Fruit fly (Drosophila melanogaster) whole organism, embryonic: ENCODE data around the gene CG2931.
A peak's percentile ranks its signal among the peaks of the same experiment; 100 is the strongest.

Experiments
- Awh ChIP-seq: fragments of 200-800 bp; sonication (Bioruptor generic); IDR thresholded peaks from 2 replicates; pipeline ENCODE4, ENCODE4 v1.3.6; 2022; ENCODE audit warnings: missing biosample characterization, missing genetic modification characterization
- CG10147 ChIP-seq: fragments of 200-800 bp; sonication (Bioruptor generic); optimal IDR thresholded peaks from 2 replicates; lab custom pipeline; 2019; ENCODE audit warnings: missing biosample characterization, mild to moderate bottlenecking, missing genetic modification characterization, moderate library complexity
- CG10654 ChIP-seq: fragments of 200-800 bp; sonication (Bioruptor generic); optimal IDR thresholded peaks from 2 replicates; lab custom pipeline; 2016; ENCODE audit warnings: missing biosample characterization, missing genetic modification characterization
- CG11504 ChIP-seq: fragments of 200-800 bp; sonication (Bioruptor generic); optimal IDR thresholded peaks from 3 replicates; lab custom pipeline; 2019; ENCODE audit warnings: missing biosample characterization, mild to moderate bottlenecking, missing genetic modification characterization, moderate library complexity
- CG11723 ChIP-seq: fragments of 200-800 bp; sonication (Bioruptor generic); optimal IDR thresholded peaks from 2 replicates; lab custom pipeline; 2017; ENCODE audit warnings: missing biosample characterization, mild to moderate bottlenecking, missing genetic modification characterization
- CG12744 ChIP-seq: fragments of 200-800 bp; sonication (Bioruptor generic); optimal IDR thresholded peaks from 2 replicates; lab custom pipeline; 2016; ENCODE audit warnings: missing biosample characterization, missing genetic modification characterization
- CG13287 ChIP-seq: fragments of 200-800 bp; sonication (Bioruptor generic); IDR thresholded peaks from 2 replicates; pipeline ENCODE4 v1.3.6; 2022; ENCODE audit warnings: missing biosample characterization, missing genetic modification characterization; ENCODE audit not compliant: partially characterized antibody
- CG14860 ChIP-seq: fragments of 200-800 bp; sonication (Bioruptor generic); IDR thresholded peaks from 3 replicates; pipeline ENCODE4 v1.3.6; 2022; ENCODE audit warnings: missing biosample characterization, missing genetic modification characterization; ENCODE audit not compliant: partially characterized antibody
- CG15269 ChIP-seq: fragments of 200-800 bp; sonication (Bioruptor generic); optimal IDR thresholded peaks from 2 replicates; lab custom pipeline; 2018; ENCODE audit warnings: missing biosample characterization, mild to moderate bottlenecking, missing genetic modification characterization, moderate library complexity
- CG1529 ChIP-seq: fragments of 200-800 bp; sonication (Bioruptor generic); optimal IDR thresholded peaks from 3 replicates; lab custom pipeline; 2018; ENCODE audit warnings: missing biosample characterization, missing genetic modification characterization
- CG15696 ChIP-seq: fragments of 200-800 bp; sonication (Bioruptor generic); optimal IDR thresholded peaks from 2 replicates; lab custom pipeline; 2019; ENCODE audit warnings: missing biosample characterization, mild to moderate bottlenecking, missing genetic modification characterization, moderate library complexity
- CG1602 ChIP-seq: fragments of 200-800 bp; sonication (Bioruptor generic); optimal IDR thresholded peaks from 3 replicates; lab custom pipeline; 2016; ENCODE audit warnings: missing biosample characterization, missing genetic modification characterization
- CG16815 ChIP-seq: fragments of 200-800 bp; sonication (Bioruptor generic); optimal IDR thresholded peaks from 3 replicates; lab custom pipeline; 2017; ENCODE audit warnings: missing biosample characterization, mild to moderate bottlenecking, missing genetic modification characterization
- CG18262 ChIP-seq: fragments of 200-800 bp; optimal IDR thresholded peaks from 3 replicates; lab custom pipeline; 2019; ENCODE audit warnings: missing biosample characterization, mild to moderate bottlenecking, missing genetic modification characterization, moderate library complexity
- CG18599 ChIP-seq: fragments of 200-800 bp; sonication (Bioruptor generic); optimal IDR thresholded peaks from 3 replicates; lab custom pipeline; 2017; ENCODE audit warnings: missing biosample characterization, missing genetic modification characterization, mild to moderate bottlenecking, moderate library complexity, missing genetic modification reagents
- CG31365 ChIP-seq: fragments of 200-800 bp; sonication (Bioruptor generic); optimal IDR thresholded peaks from 2 replicates; lab custom pipeline; 2018; ENCODE audit warnings: missing biosample characterization, mild to moderate bottlenecking, missing genetic modification characterization
- CG32532 ChIP-seq: fragments of 200-800 bp; sonication (Bioruptor generic); IDR thresholded peaks from 2 replicates; pipeline ENCODE4 v1.3.6; 2022; ENCODE audit warnings: missing biosample characterization, missing genetic modification characterization
- CG6175 ChIP-seq: fragments of 200-800 bp; sonication (Bioruptor generic); IDR thresholded peaks from 3 replicates; pipeline ENCODE4 v1.3.6; 2022; ENCODE audit warnings: missing biosample characterization, missing genetic modification characterization
- CoRest ChIP-seq: fragments of 200-800 bp; sonication (Bioruptor generic); optimal IDR thresholded peaks from 3 replicates; lab custom pipeline; 2018; ENCODE audit warnings: missing biosample characterization, mild to moderate bottlenecking, missing genetic modification characterization, moderate library complexity
- ERR ChIP-seq: fragments of 200-800 bp; sonication (Bioruptor generic); optimal IDR thresholded peaks from 2 replicates; lab custom pipeline; 2016; ENCODE audit warnings: missing biosample characterization, missing genetic modification characterization
- Fer3 ChIP-seq: fragments of 200-800 bp; sonication (Bioruptor generic); optimal IDR thresholded peaks from 2 replicates; lab custom pipeline; 2018; ENCODE audit warnings: missing biosample characterization, mild to moderate bottlenecking, missing genetic modification characterization, moderate library complexity
- Gug ChIP-seq: fragments of 200-800 bp; sonication (Bioruptor generic); IDR thresholded peaks from 4 replicates; pipeline ENCODE4 v1.3.6; 2022; ENCODE audit warnings: missing biosample characterization, missing genetic modification characterization
- Kr ChIP-seq: fragments of 200-800 bp; sonication (Bioruptor generic); optimal IDR thresholded peaks from 2 replicates; lab custom pipeline; 2017; ENCODE audit warnings: missing biosample characterization, mild to moderate bottlenecking, missing genetic modification characterization
- Max ChIP-seq: fragments of 200-800 bp; sonication (Bioruptor generic); optimal IDR thresholded peaks from 2 replicates; lab custom pipeline; 2016; ENCODE audit warnings: missing biosample characterization, mild to moderate bottlenecking, missing genetic modification characterization
- NFAT ChIP-seq: fragments of 200-800 bp; sonication (Bioruptor generic); IDR thresholded peaks from 2 replicates; pipeline ENCODE4 v1.3.6; 2022; ENCODE audit warnings: missing biosample characterization, missing genetic modification characterization
- Sox100B ChIP-seq: fragments of 200-800 bp; sonication (Bioruptor generic); optimal IDR thresholded peaks from 3 replicates; lab custom pipeline; 2018; ENCODE audit warnings: missing biosample characterization, mild to moderate bottlenecking, missing genetic modification characterization
- Sox102F ChIP-seq: fragments of 200-800 bp; sonication (Bioruptor generic); optimal IDR thresholded peaks from 2 replicates; lab custom pipeline; 2018; ENCODE audit warnings: missing biosample characterization, mild to moderate bottlenecking, missing genetic modification characterization, moderate library complexity
- TFAM ChIP-seq: fragments of 200-800 bp; sonication (Bioruptor generic); optimal IDR thresholded peaks from 2 replicates; lab custom pipeline; 2017; ENCODE audit warnings: missing biosample characterization, missing genetic modification characterization, inconsistent platforms
- crc ChIP-seq: fragments of 200-800 bp; sonication (Bioruptor generic); optimal IDR thresholded peaks from 2 replicates; lab custom pipeline; 2016; ENCODE audit warnings: missing biosample characterization, missing genetic modification characterization
- dm ChIP-seq: fragments of 200-800 bp; sonication (Bioruptor generic); optimal IDR thresholded peaks from 3 replicates; lab custom pipeline; 2016; ENCODE audit warnings: missing biosample characterization, missing genetic modification characterization
- dmrt11E ChIP-seq: fragments of 200-800 bp; sonication (Bioruptor generic); optimal IDR thresholded peaks from 3 replicates; lab custom pipeline; 2018; ENCODE audit warnings: missing biosample characterization, mild to moderate bottlenecking, missing genetic modification characterization, moderate library complexity
- dpn ChIP-seq, 2 experiments: fragments of 200-800 bp; sonication (Bioruptor generic); optimal IDR thresholded peaks; 3 replicates each; lab custom pipeline; 2016; ENCODE audit warnings: missing biosample characterization in 2 of 2, missing genetic modification characterization in 2 of 2
- ems ChIP-seq: fragments of 200-800 bp; sonication (Bioruptor generic); optimal IDR thresholded peaks from 3 replicates; lab custom pipeline; 2016; ENCODE audit warnings: missing biosample characterization, missing genetic modification characterization
- ewg ChIP-seq: fragments of 200-800 bp; sonication (Bioruptor generic); optimal IDR thresholded peaks from 3 replicates; lab custom pipeline; 2017; ENCODE audit warnings: mild to moderate bottlenecking, missing biosample characterization, missing genetic modification reagents, missing genetic modification characterization
- fd96Cb ChIP-seq: fragments of 200-800 bp; sonication (Bioruptor generic); optimal IDR thresholded peaks from 2 replicates; lab custom pipeline; 2018; ENCODE audit warnings: missing biosample characterization, mild to moderate bottlenecking, missing genetic modification characterization, moderate library complexity
- ftz-f1 ChIP-seq: fragments of 200-800 bp; sonication (Bioruptor generic); optimal IDR thresholded peaks from 2 replicates; lab custom pipeline; 2016; ENCODE audit warnings: missing biosample characterization, missing genetic modification characterization
- hkb ChIP-seq, 2 experiments: fragments of 200-800 bp in 1 of 2; fragments of >200 bp in 1 of 2; sonication (Bioruptor generic) in 1 of 2; IDR thresholded peaks in 1 of 2; optimal IDR thresholded peaks in 1 of 2; 2 replicates each; pipeline versions ENCODE4 v1.3.6 to Lab custom; 2017 to 2022; ENCODE audit warnings: missing biosample characterization in 1 of 2, missing genetic modification characterization in 1 of 2
- knrl ChIP-seq: fragments of 200-800 bp; sonication (Bioruptor generic); IDR thresholded peaks from 3 replicates; pipeline ENCODE4 v1.3.6; 2022; ENCODE audit warnings: missing biosample characterization, missing genetic modification characterization; ENCODE audit not compliant: partially characterized antibody
- pb ChIP-seq: fragments of 200-800 bp; sonication (Bioruptor generic); optimal IDR thresholded peaks from 3 replicates; lab custom pipeline; 2016; ENCODE audit warnings: missing biosample characterization, missing genetic modification characterization
- phol ChIP-seq: fragments of 200-800 bp; sonication (Bioruptor generic); optimal IDR thresholded peaks from 3 replicates; lab custom pipeline; 2018; ENCODE audit warnings: missing biosample characterization, mild to moderate bottlenecking, missing genetic modification characterization, moderate library complexity
- pnt ChIP-seq: fragments of 200-800 bp; sonication (Bioruptor generic); optimal IDR thresholded peaks from 3 replicates; lab custom pipeline; 2016; ENCODE audit warnings: missing biosample characterization, missing genetic modification characterization
- repo ChIP-seq: fragments of 200-800 bp; sonication (Bioruptor generic); optimal IDR thresholded peaks from 2 replicates; lab custom pipeline; 2016; ENCODE audit warnings: missing biosample characterization, missing genetic modification characterization
- rib ChIP-seq: fragments of 200-800 bp; sonication (Bioruptor generic); IDR thresholded peaks from 2 replicates; pipeline ENCODE4 v1.3.6; 2022; ENCODE audit warnings: missing biosample characterization, missing genetic modification characterization
- schlank ChIP-seq: fragments of 200-800 bp; sonication (Bioruptor generic); optimal IDR thresholded peaks from 2 replicates; lab custom pipeline; 2018; ENCODE audit warnings: missing biosample characterization, mild to moderate bottlenecking, missing genetic modification characterization
- sens ChIP-seq: fragments of 200-800 bp; sonication (Bioruptor generic); peaks from one replicate; lab custom pipeline; 2016; ENCODE audit warnings: missing biosample characterization, missing genetic modification characterization
- stc ChIP-seq: fragments of 200-800 bp; sonication (Bioruptor generic); IDR thresholded peaks from 2 replicates; pipeline ENCODE4 v1.3.6; 2022; ENCODE audit warnings: missing biosample characterization, missing genetic modification characterization
- tll ChIP-seq, 2 experiments: fragments of 200-800 bp in 1 of 2; fragments of >200 bp in 1 of 2; sonication (Bioruptor generic) in 1 of 2; optimal IDR thresholded peaks; 2 replicates each; lab custom pipeline; 2017 to 2019; ENCODE audit warnings: missing biosample characterization in 2 of 2, missing genetic modification characterization in 2 of 2, mild to moderate bottlenecking in 1 of 2, moderate library complexity in 1 of 2
- tup ChIP-seq: fragments of 200-800 bp; sonication (Bioruptor generic); optimal IDR thresholded peaks from 2 replicates; lab custom pipeline; 2016; ENCODE audit warnings: missing biosample characterization, mild to moderate bottlenecking, missing genetic modification characterization, moderate library complexity
- zfh2 ChIP-seq: fragments of 200-800 bp; sonication (Bioruptor generic); optimal IDR thresholded peaks from 2 replicates; lab custom pipeline; 2016; ENCODE audit warnings: missing biosample characterization, missing genetic modification characterization

The CG2931 gene

dm6 chr3R:5547464-5547943 is 20.9 kb downstream of the CG2931 start, which contains the start of gene CG2519 (continued):
- TF ChIP-seq TFAM (GFP tag; lab: Kevin White, UChicago), result no peak
- TF ChIP-seq CG1529 (GFP tag; lab: Kevin White, UChicago), result no peak
- TF ChIP-seq Max (GFP tag; lab: Kevin White, UChicago), result peak; percentile 66
- peak; percentile 72 for TF ChIP-seq ems (GFP tag; lab: Kevin White, UChicago)
- TF ChIP-seq ERR (GFP tag; lab: Kevin White, UChicago), result peak; percentile 57
- TF ChIP-seq CG11723 (GFP tag; lab: Kevin White, UChicago), result no peak
- peak; percentile 42 for TF ChIP-seq CG1602 (GFP tag; lab: Kevin White, UChicago)
- peak; percentile 65 for TF ChIP-seq phol
- no peak for TF ChIP-seq CoRest (tag; lab: Kevin White, UChicago)
- TF ChIP-seq CG18599 (GFP tag; lab: Kevin White, UChicago), result no peak
- TF ChIP-seq CG18262, result no peak
- peak; percentile 21 for TF ChIP-seq crc (GFP tag; lab: Kevin White, UChicago)
- peak; percentile 37; the same call in 1 of the 2 replicates for TF ChIP-seq rib (GFP tag; lab: Robert Waterston, UW)
- peak; percentile 56 for TF ChIP-seq pb (GFP tag; lab: Kevin White, UChicago)
- TF ChIP-seq CG10654 (GFP tag; lab: Kevin White, UChicago), result peak; percentile 22
- peak; percentile 73 for TF ChIP-seq ewg (GFP tag; lab: Kevin White, UChicago)
- TF ChIP-seq CG13287, result peak; percentile 91
- no peak for TF ChIP-seq CG11504 (tag; lab: Kevin White, UChicago)
- TF ChIP-seq CG12744, result no peak
- TF ChIP-seq CG32532, result peak; percentile 81
- TF ChIP-seq hkb (optimal IDR thresholded peaks at IDR 0.05; lab: Kevin White, UChicago), result no peak
- no peak for TF ChIP-seq hkb (GFP tag; IDR thresholded peaks at IDR 0.05; lab: Robert Waterston, UW)
- no peak for TF ChIP-seq CG31365
- no peak for TF ChIP-seq repo (GFP tag; lab: Kevin White, UChicago)
- peak; percentile 29 for TF ChIP-seq CG15696 (tag; lab: Kevin White, UChicago)
- TF ChIP-seq CG10147 (GFP tag; lab: Kevin White, UChicago), result no peak
- TF ChIP-seq dm (GFP tag; lab: Kevin White, UChicago), result peak; percentile 51
- TF ChIP-seq CG15269 (tag; lab: Kevin White, UChicago), result no peak
- TF ChIP-seq CG14860 (GFP tag; lab: Robert Waterston, UW), result peak; percentile 87
- TF ChIP-seq knrl (GFP tag; lab: Robert Waterston, UW), result peak; percentile 95
- TF ChIP-seq NFAT (GFP tag; lab: Robert Waterston, UW), result peak; percentile 82
- peak; percentile 72 for TF ChIP-seq zfh2 (GFP tag; lab: Kevin White, UChicago)
- TF ChIP-seq fd96Cb (tag; lab: Kevin White, UChicago), result no peak
- TF ChIP-seq sens (GFP tag; lab: Kevin White, UChicago), result peak; percentile 91
- peak; percentile 62; the same call in 1 of the 2 replicates for TF ChIP-seq stc (GFP tag; lab: Robert Waterston, UW)
- no peak for TF ChIP-seq Fer3 (tag; lab: Kevin White, UChicago)
- TF ChIP-seq Gug, result peak; percentile 74; the same call in 2 of the 4 replicates
- TF ChIP-seq dmrt11E (tag; lab: Kevin White, UChicago), result peak; percentile 21
- TF ChIP-seq Awh, result 0 out of 2 replicates have a peak, but pooled peaks have one; percentile 9
- TF ChIP-seq pnt (GFP tag; lab: Kevin White, UChicago), result peak; percentile 19
- no peak for TF ChIP-seq CG16815 (GFP tag; lab: Kevin White, UChicago)
- no peak for TF ChIP-seq Sox100B (GFP tag; lab: Kevin White, UChicago)
- TF ChIP-seq dpn (GFP tag; optimal IDR thresholded peaks at IDR 0.05; lab: Kevin White, UChicago), result peak; percentile 55 to 67
- no peak for TF ChIP-seq CG6175 (GFP tag; lab: Robert Waterston, UW)
- peak; percentile 14 for TF ChIP-seq tup (GFP tag; lab: Kevin White, UChicago)
- TF ChIP-seq ftz-f1 (GFP tag; lab: Kevin White, UChicago), result peak; percentile 81
- no peak for TF ChIP-seq Sox102F (GFP tag; lab: Kevin White, UChicago)
- TF ChIP-seq Kr, result no peak
- TF ChIP-seq tll (GFP tag; optimal IDR thresholded peaks at IDR 0.05; lab: Kevin White, UChicago), result no peak
- TF ChIP-seq schlank (tag; lab: Kevin White, UChicago), result no peak
